Worm (Caenorhabditis elegans): ENCODE measurements around the gene pudl-1.

- TF ChIP-seq pbrm-1 (GFP tag; IDR thresholded peaks at IDR 0.05) (no peak), unc-130 (GFP tag; optimal IDR thresholded peaks at IDR 0.05) (no peak), snpc-1.3 (tag; optimal IDR thresholded peaks at IDR 0.05; ENCODE audit: insufficient read depth) (no peak), C06A6.2 (GFP tag; conservative IDR thresholded peaks at IDR 0.05) (no peak), rec-8 (tag; optimal IDR thresholded peaks at IDR 0.05) (no peak), lsl-1 (GFP tag; optimal IDR thresholded peaks at IDR 0.05) (no peak), ceh-79 (tag; optimal IDR thresholded peaks at IDR 0.05) (no peak), dpl-1 (GFP tag; optimal IDR thresholded peaks at IDR 0.05) (no peak), ztf-6 (GFP tag; IDR thresholded peaks at IDR 0.05) (no peak), let-607 (tag; optimal IDR thresholded peaks at IDR 0.05) (no peak), somi-1 (GFP tag; optimal IDR thresholded peaks at IDR 0.05) (no peak)
These were observed 23.5 kb upstream of the pudl-1 start, which contains the start of gene Y54G2A.76 for ce11 chrIV:2809208-2809607.
